Comparison of ENCODE assay signal across 4 worm cellular contexts in genomic region chrII:14297050-14297449, ce11.
TF ChIP-seq lines count a peak whose summit lies in the region.
"Not testable (repeated sequence)": the region's sequence is repeated elsewhere in the genome, so short reads cannot be mapped to it uniquely, and the experiment has no call there.

Y54G11A.7 (plus strand) TSS chrII:14297305.

TF ChIP-seq in whole organism, L1 larva, 84 proteins besides CTCF, POLR2A, EP300 and RAD21:
- peak; percentile 25 for TF ChIP-seq nhr-85 (tag; lab: Kevin White, UChicago)
TF ChIP-seq in whole organism, L1 larva: peak in this region for 1; not testable (repeated sequence) for 83.

TF ChIP-seq in whole organism, L2 larva, 48 proteins besides CTCF, POLR2A, EP300 and RAD21:
- TF ChIP-seq nhr-129 (tag; optimal IDR thresholded peaks at IDR 0.05; lab: Kevin White, UChicago) (peak; percentile 91), sma-9 (GFP tag; optimal IDR thresholded peaks at IDR 0.05; lab: Kevin White, UChicago) (peak; percentile 23)
- TF ChIP-seq sma-9 (tag; optimal IDR thresholded peaks at IDR 0.05; lab: Kevin White, UChicago), result not testable (repeated sequence)

TF ChIP-seq in whole organism, L3 larva, 47 proteins besides CTCF, POLR2A, EP300 and RAD21:
- TF ChIP-seq elt-2 (tag; optimal IDR thresholded peaks at IDR 0.05; lab: Kevin White, UChicago), result peak; percentile 36

TF ChIP-seq in whole organism, L4 larva, 104 proteins besides CTCF, POLR2A, EP300 and RAD21:
- TF ChIP-seq ztf-7 (tag; optimal IDR thresholded peaks at IDR 0.05; lab: Kevin White, UChicago), result peak; percentile 58
- 0 out of 2 replicates have a peak, but pooled peaks have one; percentile 28 for TF ChIP-seq F26F4.8 (GFP tag; conservative IDR thresholded peaks at IDR 0.05; lab: Robert Waterston, UW)
- peak; percentile 4 for TF ChIP-seq aha-1 (tag; lab: Kevin White, UChicago)
TF ChIP-seq in whole organism, L4 larva: peak in this region for 3; not testable (repeated sequence) for 101.
